Fruit fly (Drosophila melanogaster) Kc167 (cell line): ENCODE measurements around the gene CG31103.

ENCODE experiments used
- Sin3A ChIP-seq: fragments of >200 bp; optimal IDR thresholded peaks from 2 replicates; lab custom pipeline; 2018; ENCODE audit warnings: missing external identifiers
- psq ChIP-seq: fragments of >200 bp; optimal IDR thresholded peaks from 2 replicates; lab custom pipeline; 2017; ENCODE audit warnings: missing external identifiers
- ttk ChIP-seq: sonication (Bioruptor generic); optimal IDR thresholded peaks from 2 replicates; lab custom pipeline; 2017; ENCODE audit warnings: missing external identifiers

dm6 chr3R:25208042-25208766 lies 10.9 kb upstream of the CG31103 start, which contains the start of gene Cad96Ca:
- TF ChIP-seq psq (lab: Kevin White, UChicago) (no peak), Sin3A (lab: Kevin White, UChicago) (no peak), ttk (lab: Kevin White, UChicago) (no peak)
